Fruit fly (Drosophila melanogaster) S2 (cell line): Measurements from ENCODE around the gene Pcif1.

Source experiments
- CG8478 ChIP-seq: fragments of >200 bp; optimal IDR thresholded peaks from 2 replicates; lab custom pipeline; 2018
- CTCF ChIP-seq, 2 experiments: fragments of >200 bp; optimal IDR thresholded peaks; 2 replicates each; lab custom pipeline; 2018

Gene Pcif1

DNA sequence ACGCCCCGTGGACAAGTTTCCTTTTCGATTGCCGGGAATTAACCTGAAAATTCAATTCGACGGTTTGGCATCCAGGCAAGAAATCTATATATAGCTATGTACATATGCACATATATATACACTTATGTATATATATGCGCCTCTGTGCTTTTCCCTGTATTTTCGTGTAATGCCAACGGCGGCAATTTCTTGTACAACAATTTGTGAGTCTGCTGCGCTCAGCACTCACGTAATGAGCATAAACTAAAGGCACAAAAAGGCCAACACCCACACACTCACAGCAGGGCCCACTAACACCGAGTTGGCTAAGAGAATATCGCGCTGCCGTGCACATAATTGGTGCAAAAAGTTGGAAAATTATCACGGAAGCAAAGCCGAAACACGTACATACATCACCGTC is 24.5 kb downstream of the Pcif1 start:
- TF ChIP-seq CTCF (optimal IDR thresholded peaks at IDR 0.05; lab: Kevin White, UChicago) = no peak

- TF ChIP-seq CTCF (optimal IDR thresholded peaks at IDR 0.05; lab: Kevin White, UChicago) = no peak
- TF ChIP-seq CG8478 (lab: Kevin White, UChicago) = no peak
Observed at dm6 chr3L:20758583-20758982, 27.4 kb downstream of the Pcif1 start, which contains the start of gene CG43251. Gene CG43251, plus strand, starts transcription at chr3L:20758883.

DNA sequence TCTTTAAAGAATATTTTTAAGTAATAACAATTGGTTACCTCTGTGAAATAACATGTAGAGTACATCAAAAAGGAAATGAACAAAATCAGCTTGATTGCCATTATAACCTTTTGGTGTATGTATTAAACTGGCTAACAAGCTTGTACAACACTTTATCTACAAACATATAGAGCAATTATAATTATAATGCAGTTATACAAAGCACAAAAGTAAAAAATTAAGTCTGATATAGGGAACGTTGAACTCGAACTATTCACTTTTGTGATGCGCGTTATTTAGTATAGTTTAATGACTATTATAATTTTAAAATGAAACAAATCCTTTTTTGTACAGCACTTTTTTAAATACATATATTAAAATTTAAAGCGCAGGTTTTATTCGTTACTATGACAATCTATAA is 30.4 kb downstream of the Pcif1 start, which contains the start of gene CG33912:
CG33912 (minus strand) TSS at position 101 of the 400 bp plus-strand sequence.
- no peak for TF ChIP-seq CTCF (optimal IDR thresholded peaks at IDR 0.05; lab: Kevin White, UChicago)
- no peak for TF ChIP-seq CG8478 (lab: Kevin White, UChicago)

DNA sequence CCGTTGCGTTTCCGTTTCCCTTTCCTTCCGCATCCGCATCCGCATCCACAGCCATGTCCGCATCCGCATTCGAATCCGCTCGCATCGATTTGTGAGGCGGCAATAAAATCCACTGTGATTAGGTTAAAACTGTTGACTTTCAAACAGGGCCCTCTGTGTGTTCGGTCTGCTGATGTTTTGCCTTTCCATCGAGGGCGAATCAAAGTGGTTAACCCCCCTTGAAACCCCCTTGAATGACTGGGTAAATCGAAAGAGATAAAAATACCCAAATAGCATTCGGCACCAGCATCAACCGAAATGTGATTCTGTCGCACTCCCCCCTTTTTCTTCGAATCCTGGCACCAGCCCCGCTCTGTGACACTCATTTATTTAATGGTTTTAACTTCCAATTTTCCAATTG is 33.0 kb downstream of the Pcif1 start:
- TF ChIP-seq CG8478 (lab: Kevin White, UChicago) (no peak), CTCF (optimal IDR thresholded peaks at IDR 0.05; lab: Kevin White, UChicago) (no peak)

- TF ChIP-seq CG8478 (lab: Kevin White, UChicago) (no peak), CTCF (optimal IDR thresholded peaks at IDR 0.05; lab: Kevin White, UChicago) (no peak)
Observed at dm6 chr3L:20750391-20750790, 35.6 kb downstream of the Pcif1 start.

DNA sequence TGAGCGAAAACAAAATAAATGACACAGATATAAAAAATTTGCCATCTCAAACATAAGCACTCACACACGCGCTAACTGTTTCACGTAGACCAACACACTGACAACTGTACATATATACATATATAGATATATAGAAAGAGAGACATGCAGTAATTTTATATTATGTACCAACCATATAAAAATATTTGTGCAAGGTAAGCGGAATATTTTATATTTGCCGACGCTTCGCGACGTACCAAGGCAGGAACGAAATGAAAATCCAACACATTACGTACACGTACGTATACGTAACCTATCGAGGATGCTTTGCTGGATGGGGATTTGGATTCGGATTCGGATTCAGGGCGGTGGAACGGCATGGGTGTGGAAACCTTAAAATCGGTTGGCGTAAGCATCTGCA is 37.4 kb downstream of the Pcif1 start:
- TF ChIP-seq CG8478 (lab: Kevin White, UChicago) (no peak), CTCF (optimal IDR thresholded peaks at IDR 0.05; lab: Kevin White, UChicago) (no peak)

DNA sequence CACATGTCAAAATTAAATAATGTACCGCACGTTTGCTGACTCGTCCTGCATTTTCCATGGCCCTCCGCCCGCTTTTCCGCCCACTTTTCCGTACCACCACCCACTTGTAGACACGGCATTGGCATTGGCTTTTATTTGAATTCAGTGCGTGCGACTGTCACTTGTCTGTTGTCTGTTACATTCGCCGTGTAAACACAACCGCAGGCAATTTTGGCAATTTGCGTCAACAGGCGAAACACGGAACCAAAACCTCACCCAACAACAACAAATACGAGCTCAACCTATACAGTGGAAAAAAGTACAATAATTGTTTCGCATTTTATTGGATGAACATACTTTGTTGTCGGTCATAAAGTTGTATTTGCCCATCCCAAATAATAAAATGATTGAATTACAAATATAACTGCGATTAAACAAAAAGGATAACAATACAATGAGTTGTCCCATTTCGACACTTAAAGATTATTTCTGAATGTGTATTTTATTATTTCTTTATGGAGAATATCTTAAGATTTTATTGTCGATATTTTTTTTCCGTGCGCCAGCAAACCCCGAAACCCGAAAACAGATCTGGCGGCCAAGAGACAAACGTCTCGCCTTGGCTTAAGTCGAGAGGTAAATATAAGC is 38.6 kb downstream of the Pcif1 start:
- TF ChIP-seq CG8478 (lab: Kevin White, UChicago) = no peak
- no peak for TF ChIP-seq CTCF (optimal IDR thresholded peaks at IDR 0.05; lab: Kevin White, UChicago)

- no peak for TF ChIP-seq CTCF (optimal IDR thresholded peaks at IDR 0.05; lab: Kevin White, UChicago)
- TF ChIP-seq CG8478 (lab: Kevin White, UChicago) = no peak
Observed at dm6 chr3L:20739414-20739813, 46.6 kb downstream of the Pcif1 start, which contains the start of gene Gr77a. Gene Gr77a, minus strand, starts transcription at chr3L:20739430.

DNA sequence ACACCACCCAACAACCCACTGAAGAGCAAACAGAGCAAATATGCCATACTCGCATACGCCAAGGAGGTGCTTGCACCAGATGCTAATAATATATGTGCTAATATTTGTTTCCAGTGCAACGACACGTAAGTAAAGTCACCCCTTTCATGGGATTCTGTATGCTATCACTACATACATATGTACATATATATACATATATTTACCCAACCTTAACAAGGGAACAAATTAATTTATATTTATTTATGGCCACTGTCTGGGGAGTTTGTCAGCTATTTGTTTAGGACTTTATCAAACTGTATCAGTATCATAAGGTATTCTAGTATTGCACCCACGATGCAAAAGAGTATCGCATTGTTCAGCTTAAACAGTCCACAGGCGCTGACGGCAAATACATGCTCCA is 48.7 kb downstream of the Pcif1 start:
- no peak for TF ChIP-seq CTCF (optimal IDR thresholded peaks at IDR 0.05; lab: Kevin White, UChicago)
- TF ChIP-seq CG8478 (lab: Kevin White, UChicago) = no peak

dm6 chr3L:20736266-20736665 is 49.7 kb downstream of the Pcif1 start:
- TF ChIP-seq CTCF (optimal IDR thresholded peaks at IDR 0.05; lab: Kevin White, UChicago) (no peak), CG8478 (lab: Kevin White, UChicago) (no peak)

dm6 chr3L:20734258-20734624 is 51.8 kb downstream of the Pcif1 start:
- TF ChIP-seq CTCF (optimal IDR thresholded peaks at IDR 0.05; lab: Kevin White, UChicago) (no peak), CG8478 (lab: Kevin White, UChicago) (no peak)

dm6 chr3L:20733530-20734257 is 52.3 kb downstream of the Pcif1 start:
- no peak for TF ChIP-seq CTCF (optimal IDR thresholded peaks at IDR 0.05; lab: Kevin White, UChicago)
- no peak for TF ChIP-seq CG8478 (lab: Kevin White, UChicago)

dm6 chr3L:20732492-20732891 is 53.5 kb downstream of the Pcif1 start:
- TF ChIP-seq CG8478 (lab: Kevin White, UChicago) (no peak), CTCF (optimal IDR thresholded peaks at IDR 0.05; lab: Kevin White, UChicago) (no peak)
